Worm (Caenorhabditis elegans) whole organism, L4 larva: ENCODE data around the gene abce-1.
A peak's percentile ranks its signal among the peaks of the same experiment; 100 is the strongest.

Experiments
- D1046.2 ChIP-seq: fragments of 200-800 bp; sonication (Bioruptor generic); IDR thresholded peaks from 2 replicates; pipeline ENCODE4 v1.3.6; 2022; ENCODE audit warnings: missing genetic modification characterization, missing compliant biosample characterization
- F10B5.3 ChIP-seq: sonication (generic microtip); optimal IDR thresholded peaks from 2 replicates; lab custom pipeline; 2016; ENCODE audit warnings: mild to moderate bottlenecking, missing genetic modification characterization, missing compliant biosample characterization
- F37D6.2 ChIP-seq: sonication (generic microtip); optimal IDR thresholded peaks from 2 replicates; lab custom pipeline; 2016; ENCODE audit warnings: mild to moderate bottlenecking, missing genetic modification characterization, missing compliant biosample characterization
- F49E8.2 ChIP-seq: sonication (generic microtip); optimal IDR thresholded peaks from 2 replicates; lab custom pipeline; 2016; ENCODE audit warnings: missing compliant biosample characterization, mild to moderate bottlenecking, missing genetic modification characterization, borderline replicate concordance
- Y5F2A.4 ChIP-seq: fragments of 200-800 bp; sonication (Bioruptor generic); optimal IDR thresholded peaks from 2 replicates; lab custom pipeline; 2018; ENCODE audit warnings: mild to moderate bottlenecking, missing genetic modification characterization, missing compliant biosample characterization
- ZK337.2 ChIP-seq: fragments of 200-800 bp; sonication (Bioruptor generic); IDR thresholded peaks from 2 replicates; pipeline ENCODE4 v1.3.6; 2022; ENCODE audit warnings: missing genetic modification reagents, missing genetic modification characterization, missing compliant biosample characterization
- ZK546.5 ChIP-seq, 2 experiments: sonication (generic microtip); optimal IDR thresholded peaks; 2 replicates each; lab custom pipeline; 2017; ENCODE audit warnings: missing biosample characterization in 2 of 2, missing genetic modification characterization in 2 of 2
- aha-1 ChIP-seq: fragments of 150-350 bp; peaks from one replicate; lab custom pipeline; 2014; ENCODE audit warnings: missing biosample characterization, missing genetic modification characterization
- aly-2 ChIP-seq: sonication (generic microtip); optimal IDR thresholded peaks from 2 replicates; lab custom pipeline; 2018; ENCODE audit warnings: missing biosample characterization, missing genetic modification characterization
- ama-1 ChIP-seq: fragments of 150-350 bp; optimal IDR thresholded peaks from 2 replicates; lab custom pipeline; 2014; ENCODE audit warnings: inconsistent platforms, mixed read lengths
- arid-1 ChIP-seq: fragments of 200-800 bp; sonication (Bioruptor generic); conservative IDR thresholded peaks from 2 replicates; pipeline ENCODE4 v1.3.6; 2022; ENCODE audit warnings: missing genetic modification reagents, missing genetic modification characterization, missing compliant biosample characterization
- ceh-28 ChIP-seq: fragments of 150-350 bp; optimal IDR thresholded peaks from 2 replicates; lab custom pipeline; 2014; ENCODE audit warnings: missing biosample characterization, missing genetic modification reagents, missing genetic modification characterization
- ceh-32 ChIP-seq: sonication (generic microtip); optimal IDR thresholded peaks from 2 replicates; lab custom pipeline; 2016; ENCODE audit warnings: mild to moderate bottlenecking, missing genetic modification characterization, missing compliant biosample characterization; ENCODE audit not compliant: poor library complexity
- ceh-44 ChIP-seq: fragments of 200-800 bp; sonication (Bioruptor generic); IDR thresholded peaks from 2 replicates; pipeline ENCODE4 v1.3.6; 2022; ENCODE audit warnings: missing genetic modification reagents, missing genetic modification characterization, missing compliant biosample characterization
- ceh-62 ChIP-seq: sonication (generic microtip); optimal IDR thresholded peaks from 2 replicates; lab custom pipeline; 2017; ENCODE audit warnings: missing biosample characterization, missing genetic modification characterization
- cey-2 ChIP-seq: sonication (generic microtip); optimal IDR thresholded peaks from 3 replicates; lab custom pipeline; 2017; ENCODE audit warnings: missing genetic modification characterization, mild to moderate bottlenecking, missing compliant biosample characterization, antibody characterized with exemption, borderline replicate concordance; ENCODE audit not compliant: insufficient read depth
- ctbp-1 ChIP-seq: fragments of 200-800 bp; sonication (Bioruptor generic); IDR thresholded peaks from 2 replicates; pipeline ENCODE4 v1.3.6; 2022; ENCODE audit warnings: missing genetic modification reagents, missing genetic modification characterization, missing compliant biosample characterization
- daf-12 ChIP-seq: fragments of 150-350 bp; optimal IDR thresholded peaks from 2 replicates; lab custom pipeline; 2014; ENCODE audit warnings: missing biosample characterization, missing genetic modification reagents, missing genetic modification characterization
- daf-16 ChIP-seq, 3 experiments: sonication (generic microtip); optimal IDR thresholded peaks; 2 replicates each; lab custom pipeline; 2016 to 2017; ENCODE audit warnings: missing genetic modification characterization in 3 of 3, missing genetic modification reagents in 3 of 3, mild to moderate bottlenecking in 2 of 3, missing compliant biosample characterization in 2 of 3, missing biosample characterization in 1 of 3, moderate library complexity in 1 of 3
- daf-19 ChIP-seq: fragments of 200-800 bp; sonication (Bioruptor generic); conservative IDR thresholded peaks from 2 replicates; pipeline ENCODE4 v1.3.6; 2022; ENCODE audit warnings: missing genetic modification characterization, missing compliant biosample characterization
- dmd-8 ChIP-seq: fragments of 200-800 bp; sonication (Bioruptor generic); IDR thresholded peaks from 2 replicates; pipeline ENCODE4 v1.3.6; 2022; ENCODE audit warnings: missing genetic modification characterization, missing compliant biosample characterization
- duxl-1 ChIP-seq: sonication (generic microtip); optimal IDR thresholded peaks from 2 replicates; lab custom pipeline; 2016; ENCODE audit warnings: mild to moderate bottlenecking, missing genetic modification characterization, moderate library complexity, missing compliant biosample characterization; ENCODE audit not compliant: poor library complexity
- egl-43 ChIP-seq: fragments of 200-800 bp; sonication (Bioruptor generic); IDR thresholded peaks from 2 replicates; pipeline ENCODE4 v1.3.6; 2022; ENCODE audit warnings: missing genetic modification reagents, missing genetic modification characterization, missing compliant biosample characterization
- hif-1 ChIP-seq, 2 experiments: sonication (generic microtip); optimal IDR thresholded peaks; 2 replicates each; lab custom pipeline; 2016 to 2017; ENCODE audit warnings: missing compliant biosample characterization in 2 of 2, missing genetic modification characterization in 2 of 2, missing genetic modification reagents in 2 of 2, missing genotype in 2 of 2, mild to moderate bottlenecking in 1 of 2
- lim-7 ChIP-seq: fragments of 200-800 bp; sonication (Bioruptor generic); IDR thresholded peaks from 2 replicates; pipeline ENCODE4 v1.3.6; 2022; ENCODE audit warnings: missing genetic modification characterization, missing compliant biosample characterization
- lin-15B ChIP-seq: fragments of 150-350 bp; sonication (generic microtip); optimal IDR thresholded peaks from 3 replicates; lab custom pipeline; 2014; ENCODE audit warnings: missing biosample characterization, missing genetic modification characterization
- lin-29 ChIP-seq: fragments of 200-800 bp; sonication (Bioruptor generic); IDR thresholded peaks from 2 replicates; pipeline ENCODE4 v1.3.6; 2022; ENCODE audit warnings: missing genetic modification reagents, missing genetic modification characterization, missing compliant biosample characterization
- lin-39 ChIP-seq: fragments of 150-350 bp; optimal IDR thresholded peaks from 2 replicates; lab custom pipeline; 2014; ENCODE audit warnings: missing biosample characterization, missing genetic modification reagents, missing genetic modification characterization
- madf-9 ChIP-seq: fragments of 200-800 bp; sonication (Bioruptor generic); conservative IDR thresholded peaks from 2 replicates; pipeline ENCODE4 v1.3.6; 2022; ENCODE audit warnings: missing genetic modification reagents, missing genetic modification characterization, missing compliant biosample characterization
- mdt-29 ChIP-seq: fragments of 200-800 bp; sonication (Bioruptor generic); IDR thresholded peaks from 2 replicates; pipeline ENCODE4 v1.3.6; 2022; ENCODE audit warnings: missing genetic modification reagents, missing genetic modification characterization, missing compliant biosample characterization
- mxl-2 ChIP-seq: fragments of 200-800 bp; sonication (Bioruptor generic); conservative IDR thresholded peaks from 2 replicates; pipeline ENCODE4 v1.3.6; 2022; ENCODE audit warnings: missing genetic modification reagents, missing genetic modification characterization, missing compliant biosample characterization
- mxl-3 ChIP-seq: fragments of 200-800 bp; sonication (Bioruptor generic); optimal IDR thresholded peaks from 2 replicates; lab custom pipeline; 2018; ENCODE audit warnings: mild to moderate bottlenecking, missing genetic modification characterization, missing compliant biosample characterization
- nhr-11 ChIP-seq: fragments of 150-350 bp; optimal IDR thresholded peaks from 2 replicates; lab custom pipeline; 2014; ENCODE audit warnings: missing biosample characterization, missing genetic modification characterization
- nhr-111 ChIP-seq: fragments of 200-800 bp; sonication (Bioruptor generic); optimal IDR thresholded peaks from 2 replicates; lab custom pipeline; 2018; ENCODE audit warnings: mild to moderate bottlenecking, missing genetic modification characterization, missing compliant biosample characterization
- nhr-237 ChIP-seq: sonication (generic microtip); optimal IDR thresholded peaks from 2 replicates; lab custom pipeline; 2017; ENCODE audit warnings: missing biosample characterization, missing genetic modification characterization
- nhr-42 ChIP-seq: fragments of 200-800 bp; sonication (Bioruptor generic); IDR thresholded peaks from 2 replicates; pipeline ENCODE4 v1.3.6; 2022; ENCODE audit warnings: missing genetic modification characterization, missing compliant biosample characterization
- nhr-48 ChIP-seq: sonication (generic microtip); optimal IDR thresholded peaks from 2 replicates; lab custom pipeline; 2016; ENCODE audit warnings: mild to moderate bottlenecking, missing genetic modification characterization, missing compliant biosample characterization
- nhr-6 ChIP-seq: fragments of 150-350 bp; optimal IDR thresholded peaks from 2 replicates; lab custom pipeline; 2014; ENCODE audit warnings: missing biosample characterization, missing genetic modification characterization
- pha-4 ChIP-seq, 2 experiments: fragments of 150-350 bp in 1 of 2; fragments of 200-800 bp in 1 of 2; sonication (Bioruptor generic) in 1 of 2; IDR thresholded peaks in 1 of 2; optimal IDR thresholded peaks in 1 of 2; 2 replicates each; pipeline versions ENCODE4 v1.3.6 to Lab custom; 2014 to 2022; ENCODE audit warnings: missing genetic modification characterization in 2 of 2, missing genetic modification reagents in 2 of 2, missing biosample characterization in 1 of 2, missing compliant biosample characterization in 1 of 2
- php-3 ChIP-seq: fragments of 200-800 bp; sonication (Bioruptor generic); IDR thresholded peaks from 2 replicates; pipeline ENCODE4 v1.3.6; 2022; ENCODE audit warnings: missing genetic modification reagents, missing genetic modification characterization, missing compliant biosample characterization
- pqm-1 ChIP-seq: sonication (generic microtip); optimal IDR thresholded peaks from 2 replicates; lab custom pipeline; 2017; ENCODE audit warnings: missing biosample characterization, missing genetic modification characterization
- rbr-2 ChIP-seq: sonication (generic microtip); optimal IDR thresholded peaks from 2 replicates; lab custom pipeline; 2016; ENCODE audit warnings: missing genotype, missing genetic modification characterization, missing compliant biosample characterization
- saeg-2 ChIP-seq: fragments of 200-800 bp; sonication (Bioruptor generic); IDR thresholded peaks from 2 replicates; pipeline ENCODE4 v1.3.6; 2022; ENCODE audit warnings: missing genetic modification reagents, missing genetic modification characterization, missing compliant biosample characterization
- spr-1 ChIP-seq: sonication (generic microtip); optimal IDR thresholded peaks from 2 replicates; lab custom pipeline; 2016; ENCODE audit warnings: mild to moderate bottlenecking, missing genetic modification characterization, missing compliant biosample characterization
- spr-3 ChIP-seq: fragments of 200-800 bp; sonication (Bioruptor generic); optimal IDR thresholded peaks from 2 replicates; lab custom pipeline; 2018; ENCODE audit warnings: mild to moderate bottlenecking, missing genetic modification characterization, missing compliant biosample characterization
- unc-130 ChIP-seq: sonication (generic microtip); optimal IDR thresholded peaks from 2 replicates; lab custom pipeline; 2016; ENCODE audit warnings: missing genetic modification reagents, missing genetic modification characterization, missing compliant biosample characterization
- unc-39 ChIP-seq: sonication (generic microtip); optimal IDR thresholded peaks from 2 replicates; lab custom pipeline; 2017; ENCODE audit warnings: missing biosample characterization, missing genetic modification characterization
- vab-7 ChIP-seq: fragments of 200-800 bp; sonication (Bioruptor generic); IDR thresholded peaks from 2 replicates; pipeline ENCODE4 v1.3.6; 2022; ENCODE audit warnings: missing genetic modification reagents, missing genetic modification characterization, missing compliant biosample characterization
- zip-11 ChIP-seq: fragments of 200-800 bp; sonication (Bioruptor generic); IDR thresholded peaks from 2 replicates; pipeline ENCODE4 v1.3.6; 2022; ENCODE audit warnings: missing genetic modification characterization, missing compliant biosample characterization
- zip-2 ChIP-seq: fragments of 150-350 bp; optimal IDR thresholded peaks from 2 replicates; lab custom pipeline; 2014; ENCODE audit warnings: missing biosample characterization, missing genetic modification characterization
- ztf-11 ChIP-seq: fragments of 150-350 bp; optimal IDR thresholded peaks from 2 replicates; lab custom pipeline; 2014; ENCODE audit warnings: missing biosample characterization, missing genetic modification characterization

abce-1 gene

DNA sequence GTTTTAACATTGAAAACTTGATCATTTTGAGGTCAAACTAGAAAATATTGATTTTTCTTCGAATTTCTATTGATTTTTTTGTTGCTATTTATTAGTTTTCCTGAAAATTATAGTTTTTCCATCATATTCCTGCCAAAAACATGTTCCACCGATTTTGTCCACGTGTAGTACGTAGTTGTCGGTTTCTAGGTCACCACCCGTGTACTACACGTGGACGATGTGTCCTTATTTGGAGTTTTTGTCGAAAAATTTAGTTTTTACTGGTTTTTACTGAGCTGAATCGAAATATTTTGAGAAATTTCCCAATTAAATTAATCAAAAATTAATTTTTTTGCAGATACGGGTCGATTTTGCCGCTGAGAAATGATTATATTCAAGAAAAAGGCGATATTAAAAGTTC lies 34.2 kb downstream of the abce-1 start (continued):
- no peak for TF ChIP-seq lin-39 (tag; lab: Kevin White, UChicago)
- no peak for TF ChIP-seq nhr-111 (GFP tag; lab: Kevin White, UChicago)
- no peak for TF ChIP-seq ceh-32
- TF ChIP-seq zip-11 (GFP tag; lab: Robert Waterston, UW), result no peak
- no peak for TF ChIP-seq nhr-42 (GFP tag; lab: Robert Waterston, UW)
- no peak for TF ChIP-seq ceh-62 (tag; lab: Kevin White, UChicago)
- TF ChIP-seq mxl-3 (GFP tag; lab: Kevin White, UChicago), result no peak
- peak; percentile 53; the same call in 1 of the 2 replicates for TF ChIP-seq madf-9 (GFP tag; lab: Robert Waterston, UW)
- TF ChIP-seq mxl-2, result no peak
- TF ChIP-seq arid-1 (GFP tag; lab: Robert Waterston, UW), result no peak
- no peak for TF ChIP-seq Y5F2A.4 (GFP tag; lab: Kevin White, UChicago)
- no peak for TF ChIP-seq F49E8.2 (tag; lab: Kevin White, UChicago)
- TF ChIP-seq daf-19 (GFP tag; lab: Robert Waterston, UW), result no peak
- no peak for TF ChIP-seq php-3 (GFP tag; lab: Robert Waterston, UW)
- TF ChIP-seq spr-3 (GFP tag; lab: Kevin White, UChicago), result no peak
- 0 out of 2 replicates have a peak, but pooled peaks have one; percentile 29 for TF ChIP-seq ceh-44 (GFP tag; lab: Robert Waterston, UW)
- 0 out of 2 replicates have a peak, but pooled peaks have one; percentile 41 for TF ChIP-seq mdt-29 (GFP tag; lab: Robert Waterston, UW)
- no peak for TF ChIP-seq unc-39 (tag; lab: Kevin White, UChicago)
- TF ChIP-seq lin-15B (tag; lab: Kevin White, UChicago), result no peak
- TF ChIP-seq daf-12, result no peak
- no peak for TF ChIP-seq ztf-11 (tag; lab: Kevin White, UChicago)
- TF ChIP-seq vab-7 (GFP tag; lab: Robert Waterston, UW), result no peak
- TF ChIP-seq aha-1 (tag; lab: Kevin White, UChicago), result no peak
- TF ChIP-seq lin-29 (GFP tag; lab: Robert Waterston, UW), result no peak
- TF ChIP-seq pqm-1, result no peak
- peak; percentile 88 for TF ChIP-seq ZK337.2 (GFP tag; lab: Robert Waterston, UW)
- no peak for TF ChIP-seq pha-4 (GFP tag; IDR thresholded peaks at IDR 0.05; lab: Robert Waterston, UW)
- no peak for TF ChIP-seq pha-4 (tag; optimal IDR thresholded peaks at IDR 0.05; lab: Kevin White, UChicago)
- TF ChIP-seq egl-43 (GFP tag; lab: Robert Waterston, UW), result no peak
- TF ChIP-seq zip-2 (tag; lab: Kevin White, UChicago), result no peak
- no peak for TF ChIP-seq nhr-11
- TF ChIP-seq saeg-2, result no peak
- TF ChIP-seq ama-1, result no peak
- no peak for TF ChIP-seq nhr-6 (tag; lab: Kevin White, UChicago)
- peak; percentile 45 for TF ChIP-seq duxl-1 (tag; lab: Kevin White, UChicago)
- TF ChIP-seq D1046.2, result no peak
- no peak for TF ChIP-seq nhr-48 (tag; lab: Kevin White, UChicago)
- no peak for TF ChIP-seq spr-1 (tag; lab: Kevin White, UChicago)
- no peak for TF ChIP-seq ceh-28
- no peak for TF ChIP-seq nhr-237 (tag; lab: Kevin White, UChicago)
- no peak for TF ChIP-seq daf-16 (GFP tag; optimal IDR thresholded peaks at IDR 0.05; lab: Kevin White, UChicago)
- no peak for TF ChIP-seq daf-16 (tag; optimal IDR thresholded peaks at IDR 0.05; lab: Kevin White, UChicago)
- TF ChIP-seq unc-130, result peak; percentile 65
- TF ChIP-seq F10B5.3 (tag; lab: Kevin White, UChicago), result no peak
- no peak for TF ChIP-seq aly-2 (tag; lab: Kevin White, UChicago)
- peak in 1 of 2 experiments; percentile 79 for TF ChIP-seq hif-1 (tag; optimal IDR thresholded peaks at IDR 0.05; lab: Kevin White, UChicago)
- TF ChIP-seq ZK546.5 (tag; optimal IDR thresholded peaks at IDR 0.05; lab: Kevin White, UChicago), result no peak
- no peak for TF ChIP-seq dmd-8
- TF ChIP-seq rbr-2, result peak; percentile 49
- peak; percentile 4 for TF ChIP-seq F37D6.2 (tag; lab: Kevin White, UChicago)
- no peak for TF ChIP-seq cey-2
- no peak for TF ChIP-seq lim-7 (GFP tag; lab: Robert Waterston, UW)
- TF ChIP-seq ctbp-1 (GFP tag; lab: Robert Waterston, UW), result no peak
